Worm (Caenorhabditis elegans) whole organism, L1 larva: ENCODE measurements around the gene F58B3.6.

Source experiments
- C34B4.2 ChIP-seq: sonication (generic microtip); optimal IDR thresholded peaks from 2 replicates; lab custom pipeline; 2017; ENCODE audit warnings: mild to moderate bottlenecking, missing genetic modification characterization, missing compliant biosample characterization
- F16B12.6 ChIP-seq: fragments of 150-350 bp; optimal IDR thresholded peaks from 2 replicates; lab custom pipeline; 2014; ENCODE audit warnings: missing biosample characterization, missing genetic modification characterization
- Y116A8C.19 ChIP-seq: sonication (generic microtip); optimal IDR thresholded peaks from 2 replicates; lab custom pipeline; 2016; ENCODE audit warnings: missing compliant biosample characterization, missing genetic modification characterization, borderline replicate concordance
- aha-1 ChIP-seq: fragments of 150-350 bp; optimal IDR thresholded peaks from 2 replicates; lab custom pipeline; 2014; ENCODE audit warnings: missing biosample characterization, missing genetic modification characterization
- alr-1 ChIP-seq: fragments of 200-800 bp; sonication (Bioruptor generic); optimal IDR thresholded peaks from 2 replicates; lab custom pipeline; 2018; ENCODE audit warnings: borderline replicate concordance, mild to moderate bottlenecking, missing genetic modification characterization, missing compliant biosample characterization
- ama-1 ChIP-seq: fragments of 150-350 bp; optimal IDR thresholded peaks from 2 replicates; lab custom pipeline; 2014
- ces-1 ChIP-seq: fragments of 150-350 bp; optimal IDR thresholded peaks from 2 replicates; lab custom pipeline; 2014; ENCODE audit warnings: missing biosample characterization, missing genetic modification reagents, missing genetic modification characterization
- dsc-1 ChIP-seq: sonication (generic microtip); optimal IDR thresholded peaks from 2 replicates; lab custom pipeline; 2016; ENCODE audit warnings: mild to moderate bottlenecking, missing genetic modification characterization, missing compliant biosample characterization
- efl-1 ChIP-seq, 4 experiments: fragments of 150-350 bp; optimal IDR thresholded peaks in 3 of 4; peaks in 1 of 4; 1 replicate in 1 of 4; 2 replicates in 3 of 4; lab custom pipeline; 2014; ENCODE audit warnings: missing biosample characterization in 2 of 4, missing genetic modification characterization in 2 of 4, missing genetic modification reagents in 2 of 4
- efl-3 ChIP-seq: fragments of 200-800 bp; sonication (Bioruptor generic); optimal IDR thresholded peaks from 2 replicates; lab custom pipeline; 2018; ENCODE audit warnings: mild to moderate bottlenecking, missing genetic modification characterization, missing compliant biosample characterization
- egl-13 ChIP-seq: sonication (generic microtip); optimal IDR thresholded peaks from 2 replicates; lab custom pipeline; 2016; ENCODE audit warnings: missing genotype, missing genetic modification reagents, missing genetic modification characterization, missing compliant biosample characterization
- ets-5 ChIP-seq: fragments of 200-800 bp; sonication (Bioruptor generic); IDR thresholded peaks from 2 replicates; pipeline ENCODE4 v1.3.6; 2022; ENCODE audit warnings: missing genetic modification characterization, missing compliant biosample characterization
- fkh-10 ChIP-seq: sonication (generic microtip); optimal IDR thresholded peaks from 2 replicates; lab custom pipeline; 2017; ENCODE audit warnings: missing biosample characterization, missing genetic modification reagents, missing genetic modification characterization
- fkh-8 ChIP-seq: sonication (generic microtip); optimal IDR thresholded peaks from 2 replicates; lab custom pipeline; 2016; ENCODE audit warnings: mild to moderate bottlenecking, missing genetic modification characterization, missing compliant biosample characterization
- fos-1 ChIP-seq: fragments of 150-350 bp; optimal IDR thresholded peaks from 2 replicates; lab custom pipeline; 2014; ENCODE audit warnings: missing biosample characterization, missing genetic modification characterization
- hlh-17 ChIP-seq: fragments of 200-800 bp; sonication (Bioruptor generic); optimal IDR thresholded peaks from 2 replicates; lab custom pipeline; 2018; ENCODE audit warnings: missing genetic modification characterization, mild to moderate bottlenecking, missing compliant biosample characterization, moderate library complexity, borderline replicate concordance
- hpl-2 ChIP-seq: fragments of 150-350 bp; optimal IDR thresholded peaks from 2 replicates; lab custom pipeline; 2014; ENCODE audit warnings: missing biosample characterization, missing genetic modification reagents, missing genetic modification characterization
- isw-1 ChIP-seq: fragments of 200-800 bp; sonication (Bioruptor generic); IDR thresholded peaks from 2 replicates; pipeline ENCODE4 v1.3.6; 2022; ENCODE audit warnings: missing genetic modification characterization, missing compliant biosample characterization
- lin-13 ChIP-seq: fragments of 150-350 bp; optimal IDR thresholded peaks from 2 replicates; lab custom pipeline; 2014; ENCODE audit warnings: missing biosample characterization, missing genetic modification reagents, missing genetic modification characterization
- lin-14 ChIP-seq: fragments of 200-800 bp; sonication (Bioruptor generic); optimal IDR thresholded peaks from 2 replicates; lab custom pipeline; 2018; ENCODE audit warnings: mild to moderate bottlenecking, missing genetic modification characterization, moderate library complexity, missing compliant biosample characterization
- lin-35 ChIP-seq, 2 experiments: fragments of 150-350 bp; optimal IDR thresholded peaks; 2 replicates each; lab custom pipeline; 2014; ENCODE audit warnings: missing biosample characterization in 2 of 2, missing genetic modification characterization in 2 of 2, missing genetic modification reagents in 2 of 2
- lin-39 ChIP-seq: fragments of 150-350 bp; optimal IDR thresholded peaks from 2 replicates; lab custom pipeline; 2014; ENCODE audit warnings: missing biosample characterization, missing genetic modification reagents, missing genetic modification characterization
- lsy-2 ChIP-seq, 2 experiments: fragments of 150-350 bp; optimal IDR thresholded peaks; 2 replicates each; lab custom pipeline; 2014; ENCODE audit warnings: missing biosample characterization in 2 of 2, missing genetic modification characterization in 2 of 2
- mep-1 ChIP-seq: fragments of 150-350 bp; optimal IDR thresholded peaks from 2 replicates; lab custom pipeline; 2014; ENCODE audit warnings: missing biosample characterization, missing genetic modification characterization
- nhr-11 ChIP-seq: fragments of 150-350 bp; optimal IDR thresholded peaks from 2 replicates; lab custom pipeline; 2014; ENCODE audit warnings: missing biosample characterization, missing genetic modification characterization
- nhr-12 ChIP-seq: sonication (generic microtip); optimal IDR thresholded peaks from 2 replicates; lab custom pipeline; 2017; ENCODE audit warnings: missing biosample characterization, missing genetic modification characterization
- nhr-20 ChIP-seq: sonication (generic microtip); optimal IDR thresholded peaks from 2 replicates; lab custom pipeline; 2016; ENCODE audit warnings: mild to moderate bottlenecking, missing genetic modification characterization, missing compliant biosample characterization
- nhr-237 ChIP-seq: fragments of 150-350 bp; optimal IDR thresholded peaks from 2 replicates; lab custom pipeline; 2014; ENCODE audit warnings: missing biosample characterization, missing genetic modification characterization
- nhr-47 ChIP-seq: sonication (generic microtip); optimal IDR thresholded peaks from 2 replicates; lab custom pipeline; 2016; ENCODE audit warnings: mild to moderate bottlenecking, missing genetic modification characterization, moderate library complexity, missing compliant biosample characterization
- nhr-77 ChIP-seq: fragments of 150-350 bp; optimal IDR thresholded peaks from 2 replicates; lab custom pipeline; 2014; ENCODE audit warnings: missing biosample characterization, missing genetic modification characterization
- nhr-90 ChIP-seq: sonication (generic microtip); optimal IDR thresholded peaks from 2 replicates; lab custom pipeline; 2016; ENCODE audit warnings: mild to moderate bottlenecking, missing genetic modification characterization, missing compliant biosample characterization; ENCODE audit not compliant: poor library complexity
- pag-3 ChIP-seq: sonication (generic microtip); optimal IDR thresholded peaks from 2 replicates; lab custom pipeline; 2017; ENCODE audit warnings: missing genetic modification characterization, mild to moderate bottlenecking, missing compliant biosample characterization, antibody characterized with exemption, borderline replicate concordance; ENCODE audit not compliant: insufficient read depth
- rnt-1 ChIP-seq: sonication (generic microtip); optimal IDR thresholded peaks from 2 replicates; lab custom pipeline; 2016; ENCODE audit warnings: mild to moderate bottlenecking, missing genetic modification characterization, moderate library complexity, missing compliant biosample characterization
- sup-37 ChIP-seq: fragments of 200-800 bp; sonication (Bioruptor generic); optimal IDR thresholded peaks from 2 replicates; lab custom pipeline; 2018; ENCODE audit warnings: mild to moderate bottlenecking, missing genetic modification characterization, missing compliant biosample characterization
- swsn-7 ChIP-seq: sonication (generic microtip); optimal IDR thresholded peaks from 2 replicates; lab custom pipeline; 2016; ENCODE audit warnings: missing genetic modification characterization, missing compliant biosample characterization
- unc-130 ChIP-seq: fragments of 150-350 bp; optimal IDR thresholded peaks from 2 replicates; lab custom pipeline; 2017; ENCODE audit warnings: missing biosample characterization, missing genetic modification characterization, inconsistent platforms
- unc-86 ChIP-seq: sonication (generic microtip); optimal IDR thresholded peaks from 2 replicates; lab custom pipeline; 2016; ENCODE audit warnings: missing genetic modification characterization, missing compliant biosample characterization
- unc-98 ChIP-seq: fragments of 200-800 bp; sonication (Bioruptor generic); IDR thresholded peaks from 2 replicates; pipeline ENCODE4 v1.3.6; 2022; ENCODE audit warnings: missing genetic modification characterization, missing compliant biosample characterization
- xbp-1 ChIP-seq: sonication (generic microtip); optimal IDR thresholded peaks from 2 replicates; lab custom pipeline; 2016; ENCODE audit warnings: missing genetic modification characterization, missing compliant biosample characterization
- zip-4 ChIP-seq: fragments of 200-800 bp; sonication (Bioruptor generic); optimal IDR thresholded peaks from 2 replicates; lab custom pipeline; 2018; ENCODE audit warnings: mild to moderate bottlenecking, missing genetic modification characterization, moderate library complexity, missing compliant biosample characterization
- ztf-11 ChIP-seq, 2 experiments: sonication (generic microtip); optimal IDR thresholded peaks; 2 replicates each; lab custom pipeline; 2016 to 2017; ENCODE audit warnings: missing genetic modification characterization in 2 of 2, missing biosample characterization in 1 of 2, missing compliant biosample characterization in 1 of 2

F58B3.6 gene

DNA sequence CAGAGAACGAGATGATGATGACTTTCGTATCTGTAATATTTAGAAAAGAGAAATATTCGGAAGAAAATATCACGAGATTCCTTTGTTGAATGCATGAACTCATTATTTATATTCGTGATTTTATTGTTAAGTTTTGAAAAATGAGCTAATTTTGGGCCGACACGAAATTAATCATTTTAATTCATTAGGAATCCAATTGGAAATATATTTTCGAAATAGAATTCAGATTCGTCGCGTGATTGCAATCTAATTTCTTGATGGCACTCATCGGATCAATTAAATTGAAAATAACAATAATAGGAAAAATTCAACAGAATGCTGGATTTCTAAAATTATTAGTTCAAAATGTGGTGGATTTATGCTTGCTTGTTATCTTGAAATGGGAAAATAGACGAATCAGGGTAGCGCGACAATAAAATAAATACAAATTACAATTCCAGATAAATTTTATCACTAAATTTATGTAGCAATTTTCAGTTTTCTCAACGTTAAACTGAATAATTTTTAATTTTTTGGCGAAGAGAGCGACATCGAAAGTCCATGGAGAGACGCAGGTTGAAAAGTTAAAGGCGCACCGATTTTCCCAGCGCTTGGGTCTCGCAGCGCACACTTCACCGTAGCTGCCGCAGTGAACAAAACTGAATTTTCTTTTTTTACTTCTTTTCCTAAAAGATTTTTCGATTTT is 34.6 kb upstream of the F58B3.6 start (continued):
- TF ChIP-seq nhr-90 (peak; percentile 54), unc-86 (tag; lab: Kevin White, UChicago) (peak; percentile 66), mep-1 (tag; lab: Kevin White, UChicago) (peak; percentile 63), nhr-47 (tag; lab: Kevin White, UChicago) (peak; percentile 81), ets-5 (no peak), fkh-8 (peak; percentile 72), fkh-10 (GFP tag; lab: Kevin White, UChicago) (no peak), pag-3 (tag; lab: Kevin White, UChicago) (no peak), nhr-237 (tag; lab: Kevin White, UChicago) (peak; percentile 12), aha-1 (tag; lab: Kevin White, UChicago) (no peak), efl-3 (no peak), hpl-2 (peak; percentile 28), Y116A8C.19 (tag; lab: Kevin White, UChicago) (no peak), hlh-17 (no peak), nhr-11 (no peak), nhr-20 (peak; percentile 73), lsy-2 (tag; optimal IDR thresholded peaks at IDR 0.05; lab: Kevin White, UChicago) (peak; percentile 79 to 97), alr-1 (no peak), lin-14 (peak; percentile 72), egl-13 (tag; lab: Kevin White, UChicago) (peak; percentile 11), dsc-1 (peak; percentile 46), ztf-11 (tag; optimal IDR thresholded peaks at IDR 0.05; lab: Kevin White, UChicago) (peak in 1 of 2 experiments; percentile 21), lin-13 (GFP tag; lab: Kevin White, UChicago) (peak; percentile 60), C34B4.2 (tag; lab: Kevin White, UChicago) (no peak), lin-35 (GFP tag; optimal IDR thresholded peaks at IDR 0.05; lab: Kevin White, UChicago) (peak; percentile 78 to 84), ama-1 (lab: Kevin White, UChicago) (peak; percentile 27), sup-37 (GFP tag; lab: Kevin White, UChicago) (no peak), rnt-1 (tag; lab: Kevin White, UChicago) (peak; percentile 80), swsn-7 (tag; lab: Kevin White, UChicago) (peak; percentile 75), zip-4 (GFP tag; lab: Kevin White, UChicago) (no peak), F16B12.6 (tag; lab: Kevin White, UChicago) (peak; percentile 22), unc-98 (GFP tag; lab: Robert Waterston, UW) (no peak), xbp-1 (peak; percentile 67), unc-130 (tag; lab: Kevin White, UChicago) (peak; percentile 56), fos-1 (tag; lab: Kevin White, UChicago) (peak; percentile 23), lin-39 (tag; lab: Kevin White, UChicago) (peak; percentile 34), nhr-77 (tag; lab: Kevin White, UChicago) (peak; percentile 31), ces-1 (GFP tag; lab: Kevin White, UChicago) (no peak)

DNA sequence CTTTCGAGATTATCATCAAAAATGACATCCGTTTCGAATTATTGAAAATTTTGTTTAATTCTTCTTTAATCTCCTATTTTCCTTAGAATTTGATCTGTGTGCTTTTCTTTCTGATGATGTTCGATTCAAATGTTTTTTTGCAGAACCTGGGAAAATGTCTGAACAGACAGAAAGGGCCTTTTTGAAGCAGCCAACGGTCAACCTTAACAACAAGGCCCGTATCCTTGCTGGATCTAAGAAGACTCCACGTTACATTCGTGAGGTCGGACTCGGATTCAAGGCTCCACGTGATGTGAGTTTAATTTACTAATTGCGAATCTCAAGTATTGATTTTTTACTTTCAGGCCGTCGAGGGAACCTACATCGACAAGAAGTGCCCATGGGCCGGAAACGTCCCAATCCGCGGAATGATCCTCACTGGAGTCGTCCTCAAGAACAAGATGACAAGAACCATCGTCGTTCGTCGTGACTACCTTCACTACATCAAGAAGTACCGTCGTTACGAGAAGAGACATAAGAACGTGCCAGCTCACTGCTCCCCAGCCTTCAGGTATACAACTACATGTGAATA is 33.9 kb upstream of the F58B3.6 start, which contains the start of gene rps-11:
rps-11 (plus strand) TSS at position 144 of the 571 bp plus-strand sequence.
- TF ChIP-seq isw-1 (GFP tag; lab: Robert Waterston, UW) = no peak
- TF ChIP-seq efl-1 (optimal IDR thresholded peaks at IDR 0.05; lab: Kevin White, UChicago) = no peak
- TF ChIP-seq efl-1 (GFP tag; optimal IDR thresholded peaks at IDR 0.05 in 1 of 2; lab: Kevin White, UChicago) = peak in 1 of 2 experiments; percentile 91
- TF ChIP-seq nhr-12 (tag; lab: Kevin White, UChicago) = no peak
- TF ChIP-seq nhr-47 (tag; lab: Kevin White, UChicago) = no peak
